Fruit fly (Drosophila melanogaster): ENCODE data around the gene 5-HT2A.

5-HT2A gene

DNA sequence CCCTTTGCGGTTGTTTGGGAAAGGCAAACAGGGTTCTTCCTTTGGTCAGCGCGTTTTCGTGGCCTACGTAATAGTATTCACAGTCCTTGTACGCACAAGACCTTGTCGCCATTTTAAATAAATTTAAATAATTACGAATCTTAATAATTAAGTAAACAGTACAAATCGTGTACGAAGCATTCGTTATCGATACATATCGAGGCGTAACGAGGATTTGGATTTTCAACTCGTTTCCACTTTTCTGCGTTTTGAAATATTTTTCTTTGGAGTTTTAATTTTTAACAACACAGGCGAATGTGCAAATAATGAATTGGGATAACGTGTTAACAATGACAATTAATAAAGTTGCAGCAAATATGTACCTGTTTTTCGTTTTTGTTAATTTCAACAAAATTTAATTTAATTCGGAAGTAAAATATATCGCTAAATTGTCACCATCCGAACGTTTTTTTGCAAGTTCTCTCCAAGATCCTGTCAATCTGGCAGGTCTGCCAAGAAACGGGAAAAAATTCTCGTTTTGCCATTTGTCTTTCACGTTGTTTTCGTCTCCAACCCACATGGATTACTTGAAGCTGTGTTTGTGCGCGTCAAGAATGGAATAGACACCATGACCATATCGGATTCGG, 32.9 kb downstream of the 5-HT2A start, which contains the start of the genes Dlip2 and rpk (continued):
- TF ChIP-seq ab (GFP tag; optimal IDR thresholded peaks at IDR 0.05) = no peak
- no peak for TF ChIP-seq gce (GFP tag; IDR thresholded peaks at IDR 0.05)
- no peak for TF ChIP-seq Hmr (GFP tag; optimal IDR thresholded peaks at IDR 0.05)
- peak; percentile 71 for TF ChIP-seq MBD-R2 (GFP tag; IDR thresholded peaks at IDR 0.05)
- peak; percentile 91 for TF ChIP-seq unc-4 (GFP tag; IDR thresholded peaks at IDR 0.05; ENCODE audit: partially characterized antibody)
- no peak for TF ChIP-seq hth (optimal IDR thresholded peaks at IDR 0.05)
- TF ChIP-seq zf30C (GFP tag; optimal IDR thresholded peaks at IDR 0.05) = no peak
- TF ChIP-seq hkb (optimal IDR thresholded peaks at IDR 0.05) = no peak
- no peak for TF ChIP-seq hkb (GFP tag; IDR thresholded peaks at IDR 0.05)
- TF ChIP-seq Jarid2 (GFP tag; optimal IDR thresholded peaks at IDR 0.05) = no peak
- TF ChIP-seq crc (GFP tag; optimal IDR thresholded peaks at IDR 0.05) = no peak
- no peak for TF ChIP-seq Mes4 (GFP tag; optimal IDR thresholded peaks at IDR 0.05)
- TF ChIP-seq Hr78 (GFP tag; optimal IDR thresholded peaks at IDR 0.05) = no peak
- no peak for TF ChIP-seq Aef1 (GFP tag; IDR thresholded peaks at IDR 0.05)
- TF ChIP-seq zen2 (GFP tag; IDR thresholded peaks at IDR 0.05; ENCODE audit: partially characterized antibody) = peak; percentile 88; the same call in 2 of the 3 replicates
- no peak for TF ChIP-seq dysf (GFP tag; IDR thresholded peaks at IDR 0.05)
- TF ChIP-seq CG2202 (tag; optimal IDR thresholded peaks at IDR 0.05) = no peak
- TF ChIP-seq rib (GFP tag; IDR thresholded peaks at IDR 0.05) = no peak
- TF ChIP-seq salm (tag; optimal IDR thresholded peaks at IDR 0.05) = no peak
- no peak for TF ChIP-seq emc (GFP tag; optimal IDR thresholded peaks at IDR 0.05)
- no peak for TF ChIP-seq lilli (GFP tag; optimal IDR thresholded peaks at IDR 0.05)
- TF ChIP-seq CG15479 (GFP tag; optimal IDR thresholded peaks at IDR 0.05) = no peak
- TF ChIP-seq maf-S (GFP tag; optimal IDR thresholded peaks at IDR 0.05) = no peak
- TF ChIP-seq CG10462 (GFP tag; optimal IDR thresholded peaks at IDR 0.05) = no peak
- peak; percentile 38 for TF ChIP-seq CG4617 (GFP tag; optimal IDR thresholded peaks at IDR 0.05; ENCODE audit: borderline replicate concordance)
- TF ChIP-seq phol (tag; optimal IDR thresholded peaks at IDR 0.05) = peak; percentile 90
- TF ChIP-seq Nf-YA (GFP tag; IDR thresholded peaks at IDR 0.05) = no peak
- no peak for TF ChIP-seq Bdp1 (GFP tag; optimal IDR thresholded peaks at IDR 0.05)
- peak; percentile 72 for TF ChIP-seq Dref (GFP tag; IDR thresholded peaks at IDR 0.05)
- TF ChIP-seq cg (GFP tag; optimal IDR thresholded peaks at IDR 0.05) = no peak
- TF ChIP-seq CG11504 (tag; optimal IDR thresholded peaks at IDR 0.05) = no peak
- no peak for TF ChIP-seq Lpt (GFP tag; optimal IDR thresholded peaks at IDR 0.05)
- TF ChIP-seq ranshi (GFP tag; IDR thresholded peaks at IDR 0.05) = no peak
- no peak for TF ChIP-seq CG17385 (GFP tag; optimal IDR thresholded peaks at IDR 0.05)
- peak; percentile 82; the same call in 2 of the 3 replicates for TF ChIP-seq Opbp (GFP tag; IDR thresholded peaks at IDR 0.05; ENCODE audit: partially characterized antibody)
- peak; percentile 24 for TF ChIP-seq gem (tag; optimal IDR thresholded peaks at IDR 0.05)
- no peak for TF ChIP-seq slbo (GFP tag; IDR thresholded peaks at IDR 0.05)
- TF ChIP-seq gt (GFP tag; IDR thresholded peaks at IDR 0.05) = no peak
- peak; percentile 77 for TF ChIP-seq CG17802 (tag; optimal IDR thresholded peaks at IDR 0.05)
- peak; percentile 62; the same call in 1 of the 2 replicates for TF ChIP-seq nerfin-2 (GFP tag; IDR thresholded peaks at IDR 0.05; ENCODE audit: partially characterized antibody)
- no peak for TF ChIP-seq dpn (GFP tag; optimal IDR thresholded peaks at IDR 0.05)
- peak; percentile 66; the same call in 1 of the 4 replicates for TF ChIP-seq chinmo (GFP tag; IDR thresholded peaks at IDR 0.05; ENCODE audit: partially characterized antibody)
- TF ChIP-seq bsh (GFP tag; optimal IDR thresholded peaks at IDR 0.05) = no peak
- no peak for TF ChIP-seq CG9817 (tag; optimal IDR thresholded peaks at IDR 0.05)
- no peak for TF ChIP-seq HmgD (GFP tag; optimal IDR thresholded peaks at IDR 0.05)
- no peak for TF ChIP-seq Asciz (GFP tag; optimal IDR thresholded peaks at IDR 0.05)
- no peak for TF ChIP-seq luna (GFP tag; optimal IDR thresholded peaks at IDR 0.05)
